Worm (Caenorhabditis elegans): ENCODE measurements around the gene mvk-1.

DNA sequence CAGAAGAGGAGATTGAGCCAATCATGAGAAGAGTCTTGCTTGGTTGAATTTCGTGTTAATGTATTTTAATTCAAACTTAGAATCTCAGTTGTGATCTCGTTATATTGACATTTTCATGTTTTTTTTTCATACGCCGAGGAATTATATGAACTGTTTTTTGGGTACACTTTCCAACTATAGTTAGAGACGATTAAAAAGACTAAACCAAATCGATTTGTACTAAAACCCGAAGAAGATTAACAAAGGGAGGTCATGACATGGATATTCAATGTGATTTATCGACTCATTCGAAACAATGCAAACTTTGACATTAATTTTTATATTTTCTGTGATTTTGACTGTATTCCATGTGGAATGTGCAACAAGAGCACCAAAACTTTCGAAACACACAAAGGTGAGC lies 11.8 kb upstream of the mvk-1 start, which contains the start of gene Y42G9A.2:
- TF ChIP-seq F55B11.4 (tag; optimal IDR thresholded peaks at IDR 0.05; ENCODE audit: borderline replicate concordance, insufficient read depth) (no peak), nfya-1 (tag; optimal IDR thresholded peaks at IDR 0.05; ENCODE audit: borderline replicate concordance, insufficient read depth) (no peak), unc-62 (GFP tag; optimal IDR thresholded peaks at IDR 0.05) (no peak), dpff-1 (tag; optimal IDR thresholded peaks at IDR 0.05) (no peak), him-1 (tag; optimal IDR thresholded peaks at IDR 0.05) (no peak), mcd-1 (GFP tag; IDR thresholded peaks at IDR 0.05) (no peak), nhr-120 (GFP tag; IDR thresholded peaks at IDR 0.05) (no peak), lin-35 (GFP tag; optimal IDR thresholded peaks at IDR 0.05) (no peak)
